Worm (Caenorhabditis elegans): ENCODE data around the gene sdz-16.

- TF ChIP-seq flt-1 (GFP tag; IDR thresholded peaks at IDR 0.05): no peak
- no peak for TF ChIP-seq ztf-23 (GFP tag; IDR thresholded peaks at IDR 0.05)
- no peak for TF ChIP-seq ztf-29 (GFP tag; IDR thresholded peaks at IDR 0.05)
- no peak for TF ChIP-seq cog-1 (tag; optimal IDR thresholded peaks at IDR 0.05)
Measured at ce11 chrV:17303392-17303791, 24.4 kb downstream of the sdz-16 start.
